Worm (Caenorhabditis elegans): ENCODE results near the gene npr-4.

DNA sequence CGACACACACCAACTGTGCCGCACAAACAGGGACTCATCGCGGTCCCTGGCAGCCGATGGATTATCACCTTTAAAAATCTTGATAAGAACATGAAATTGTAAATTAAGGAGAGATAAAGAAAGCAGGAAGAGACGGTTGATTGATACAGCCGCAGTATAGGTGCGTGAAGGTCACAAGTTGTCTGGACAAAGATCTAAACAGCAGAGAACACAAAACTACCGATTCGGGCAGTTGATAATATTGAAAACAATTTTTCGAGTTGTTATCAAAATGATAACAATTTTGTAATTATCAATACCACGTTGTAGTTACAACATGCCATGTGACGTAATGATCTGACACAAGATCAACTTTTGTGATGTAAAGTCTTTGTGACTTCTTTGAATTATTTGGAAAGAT lies 50.7 kb downstream of the npr-4 start:
- TF ChIP-seq ztf-11 (tag; optimal IDR thresholded peaks at IDR 0.05), result no peak
- TF ChIP-seq blmp-1 (tag; optimal IDR thresholded peaks at IDR 0.05), result no peak
- peak; percentile 99 for TF ChIP-seq elt-1 (tag; optimal IDR thresholded peaks at IDR 0.05; ENCODE audit: borderline replicate concordance, insufficient read depth)
- TF ChIP-seq nhr-76 (tag; optimal IDR thresholded peaks at IDR 0.05), result no peak
- no peak for TF ChIP-seq pha-4 (tag; optimal IDR thresholded peaks at IDR 0.05)
